Fruit fly (Drosophila melanogaster) whole organism, larva: Measurements from ENCODE around the gene CG5618.

Experiments
- noc ChIP-seq: fragments of 200-800 bp; sonication (Bioruptor generic); optimal IDR thresholded peaks from 3 replicates; lab custom pipeline; 2019; ENCODE audit warnings: missing biosample characterization, mild to moderate bottlenecking, missing genetic modification characterization, moderate library complexity

Gene CG5618

DNA sequence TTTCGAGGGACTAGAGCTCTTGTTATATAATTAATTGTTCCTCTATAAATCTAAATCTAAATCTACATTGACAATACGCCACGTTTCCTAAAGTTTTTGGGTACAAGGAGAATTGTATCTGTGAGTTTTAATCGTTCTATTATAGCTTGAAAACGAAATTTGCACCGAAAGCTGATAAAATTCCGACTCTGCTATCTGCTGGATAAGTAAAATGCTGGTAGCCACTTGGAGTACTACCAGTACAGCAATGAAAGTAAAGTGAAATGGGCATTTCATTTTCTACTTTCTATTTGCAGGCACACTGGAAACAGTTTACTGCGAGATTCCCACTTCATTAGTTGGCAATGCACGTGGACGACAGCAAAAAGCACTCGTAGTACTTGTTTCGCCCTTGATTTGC lies at the start of gene CG5618:
CG5618 (plus strand) TSS at position 301 of the 400 bp plus-strand sequence.
- TF ChIP-seq noc = no peak

DNA sequence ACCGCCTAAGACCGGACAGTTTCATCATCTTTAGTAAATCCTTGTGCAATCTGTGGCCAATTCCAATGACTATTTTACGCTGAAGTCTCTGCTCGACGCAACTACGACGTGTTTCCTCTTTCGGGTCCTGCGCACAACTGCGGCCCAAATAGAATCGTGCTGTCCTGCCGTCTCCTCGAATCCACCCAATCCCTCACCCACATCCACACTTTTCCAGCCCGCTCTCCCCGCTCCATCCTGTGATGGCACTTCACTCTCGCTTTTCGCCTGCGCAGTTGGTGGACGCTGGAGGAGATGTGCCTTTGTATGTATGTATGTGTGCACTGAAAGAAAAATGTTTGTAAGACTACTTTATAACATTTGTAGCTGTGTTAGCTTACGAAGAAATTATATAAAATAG lies 47.1 kb upstream of the CG5618 start, which contains the start of gene CG32225:
CG32225 (minus strand) TSS at position 142 of the 400 bp plus-strand sequence.
- no peak for TF ChIP-seq noc

DNA sequence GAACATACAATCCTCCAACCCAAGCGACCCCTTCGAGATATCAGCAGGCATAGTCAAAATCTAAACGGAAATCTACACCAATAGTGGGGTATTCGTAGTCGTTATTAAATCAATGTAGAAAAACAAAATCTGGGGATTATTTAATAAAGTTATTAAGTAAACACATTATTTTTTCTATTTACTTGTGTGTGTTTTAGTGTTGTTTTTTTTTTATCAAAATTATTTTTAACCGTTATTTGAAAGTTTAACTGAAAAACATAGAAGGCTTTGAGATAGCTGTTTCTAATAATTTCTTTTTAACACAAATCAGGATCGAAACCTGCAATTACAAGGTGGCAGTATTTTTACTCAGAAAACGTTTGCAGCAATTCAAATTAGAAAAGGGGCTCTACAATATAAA lies 43.9 kb upstream of the CG5618 start, which contains the start of gene polo:
polo (plus strand) TSS at position 301 of the 400 bp plus-strand sequence.
- TF ChIP-seq noc = no peak

DNA sequence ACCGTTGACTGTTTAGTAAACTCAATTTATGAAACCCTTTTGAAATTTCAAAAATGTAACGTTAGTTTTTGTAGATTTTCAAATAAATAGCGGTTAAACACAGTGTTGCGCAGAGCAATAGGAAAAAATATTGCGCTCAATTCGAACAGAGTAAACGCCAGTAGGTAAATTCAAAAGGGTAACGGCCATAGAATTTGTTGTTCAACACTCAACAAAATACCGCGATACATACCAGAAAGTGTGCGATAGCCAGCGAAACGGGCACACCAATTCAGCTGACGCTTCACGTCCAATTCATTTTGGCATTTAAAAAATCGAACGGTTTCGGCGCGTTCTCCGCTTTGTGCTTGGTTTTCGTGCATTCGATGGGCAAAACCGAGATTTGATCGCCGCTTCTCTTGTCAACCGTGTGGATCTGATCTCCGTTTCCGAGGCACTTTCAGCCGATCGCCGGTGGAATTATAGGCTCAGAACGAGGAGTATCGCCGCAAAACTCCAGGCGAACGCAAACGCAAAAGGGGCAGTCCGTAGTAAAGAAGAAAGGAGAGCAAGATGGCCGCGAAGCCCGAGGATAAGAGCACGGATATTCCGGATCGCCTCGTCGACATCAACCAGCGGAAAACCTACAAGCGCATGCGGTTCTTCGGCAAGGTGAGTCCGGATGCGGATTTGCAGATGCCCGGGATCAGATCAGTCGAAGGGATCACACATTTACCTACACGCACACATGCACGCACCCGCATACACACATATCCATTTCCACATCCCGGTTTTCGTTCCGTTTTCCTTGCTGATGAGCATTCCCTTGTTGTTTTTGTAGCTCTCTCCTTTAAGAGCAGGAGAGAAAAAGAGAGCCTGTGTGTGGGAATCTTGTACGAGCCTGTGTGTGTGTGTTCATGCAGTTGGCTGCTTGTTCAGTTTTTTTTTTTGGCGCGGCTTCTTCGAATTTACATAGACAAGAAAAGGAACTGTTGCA lies 43.2 kb upstream of the CG5618 start:
- no peak for TF ChIP-seq noc

DNA sequence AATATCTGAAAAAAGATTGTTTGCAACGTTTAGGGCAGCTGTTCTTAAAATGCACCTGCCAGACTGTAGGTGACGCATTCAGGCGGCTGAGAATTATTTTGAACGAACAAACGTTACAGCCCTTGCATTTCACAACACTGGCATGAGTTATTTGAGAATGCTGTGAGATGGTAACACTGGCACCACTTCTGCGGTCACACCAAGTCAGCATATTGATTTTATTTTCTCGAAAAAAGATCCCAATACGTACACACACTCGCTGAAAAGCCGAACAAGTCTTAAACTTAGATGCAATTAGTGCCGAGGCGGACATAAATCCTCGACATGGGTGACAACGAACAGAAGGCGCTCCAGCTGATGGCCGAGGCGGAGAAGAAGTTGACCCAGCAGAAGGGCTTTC lies 39.8 kb upstream of the CG5618 start, which contains the start of gene alphaSnap:
alphaSnap (plus strand) TSS at position 164 of the 400 bp plus-strand sequence.
- TF ChIP-seq noc = no peak

DNA sequence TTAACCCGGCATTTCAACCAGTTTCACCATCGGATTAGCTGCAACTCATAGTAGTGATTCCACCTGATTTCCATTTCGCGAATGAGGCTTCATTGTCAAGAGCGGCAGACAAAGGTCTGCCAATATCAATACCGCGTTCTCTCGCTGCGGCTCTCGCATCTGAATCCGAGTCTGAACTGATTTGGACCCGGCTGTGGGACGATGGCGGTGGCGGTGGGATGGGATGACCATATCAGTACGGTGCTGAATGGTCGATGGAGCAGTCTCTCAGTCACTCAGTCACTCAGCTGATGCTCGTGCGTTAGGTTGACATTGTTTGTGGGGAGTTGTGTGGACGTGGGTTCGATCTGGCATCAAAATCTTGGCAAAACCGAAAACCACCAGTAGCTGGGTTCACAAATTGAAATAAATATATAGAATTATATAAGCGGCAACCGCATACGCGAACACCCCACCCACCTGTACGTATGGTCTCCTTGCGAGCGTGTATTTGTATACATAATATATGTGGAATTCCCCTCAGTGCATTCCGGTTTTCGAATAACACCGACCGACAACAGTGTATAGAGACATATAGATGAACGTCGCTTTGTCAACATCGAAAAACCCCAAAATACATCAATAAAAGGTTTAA lies 36.2 kb upstream of the CG5618 start, which contains the start of gene Spn77Ba:
Spn77Ba (plus strand) TSS at position 235 of the 634 bp plus-strand sequence.
- no peak for TF ChIP-seq noc

DNA sequence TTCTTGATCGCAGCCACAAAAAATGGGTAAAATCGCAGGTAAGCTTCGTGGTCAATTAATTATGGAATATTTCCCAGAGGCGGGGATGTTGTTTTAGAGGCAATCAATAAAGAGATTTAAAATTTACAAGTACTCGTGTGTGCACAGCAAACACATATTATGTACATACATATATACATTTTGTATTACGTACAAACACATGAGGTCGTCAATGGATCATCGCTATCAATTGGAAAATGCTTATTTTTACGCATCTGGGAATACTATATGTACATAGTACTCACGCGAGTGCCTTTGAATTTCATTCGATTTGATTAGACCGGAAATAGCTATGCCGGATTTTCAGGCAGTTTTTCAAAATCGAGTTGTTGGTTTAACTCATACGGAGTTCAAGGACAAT lies 35.5 kb upstream of the CG5618 start:
- TF ChIP-seq noc = no peak

DNA sequence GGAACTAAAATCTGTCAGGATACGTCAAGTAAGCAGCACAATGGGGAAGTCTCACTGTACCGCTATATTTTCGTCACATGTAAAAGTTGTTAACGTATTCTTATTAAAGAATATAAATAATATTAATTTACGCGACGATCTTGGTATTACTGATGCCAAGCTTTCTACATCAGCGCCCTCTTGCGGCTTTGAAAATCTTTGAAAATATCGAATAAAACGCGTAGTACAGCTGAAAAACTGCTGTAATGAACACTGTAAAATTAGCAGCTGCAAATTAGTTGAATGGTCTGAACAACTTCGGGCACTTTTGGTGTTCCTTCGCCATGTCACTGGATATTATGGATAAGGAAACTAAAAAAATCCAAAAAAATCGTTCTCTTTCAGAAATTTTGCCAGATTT lies 33.2 kb upstream of the CG5618 start:
- TF ChIP-seq noc = no peak

DNA sequence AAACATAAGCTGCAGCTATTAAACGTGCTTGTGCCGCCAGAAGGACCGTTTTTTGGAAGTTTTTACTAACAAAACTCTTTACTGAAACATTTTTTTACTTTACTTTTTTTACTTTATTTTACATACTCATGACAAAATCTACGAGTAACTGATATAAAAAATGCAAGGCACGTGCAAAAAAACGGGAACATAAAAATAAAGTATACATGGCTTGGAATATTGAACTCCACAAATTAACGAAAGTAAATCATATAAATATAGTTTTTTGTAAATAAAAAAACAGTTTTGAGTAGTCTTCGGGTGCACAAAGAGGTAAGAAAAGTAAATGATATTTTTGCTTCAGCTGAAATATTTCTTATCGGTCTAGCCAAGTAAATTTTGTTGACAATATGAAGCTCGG lies 32.6 kb upstream of the CG5618 start, which contains the start of gene Spn77Bb:
Spn77Bb (plus strand) TSS at position 301 of the 400 bp plus-strand sequence.
- no peak for TF ChIP-seq noc

DNA sequence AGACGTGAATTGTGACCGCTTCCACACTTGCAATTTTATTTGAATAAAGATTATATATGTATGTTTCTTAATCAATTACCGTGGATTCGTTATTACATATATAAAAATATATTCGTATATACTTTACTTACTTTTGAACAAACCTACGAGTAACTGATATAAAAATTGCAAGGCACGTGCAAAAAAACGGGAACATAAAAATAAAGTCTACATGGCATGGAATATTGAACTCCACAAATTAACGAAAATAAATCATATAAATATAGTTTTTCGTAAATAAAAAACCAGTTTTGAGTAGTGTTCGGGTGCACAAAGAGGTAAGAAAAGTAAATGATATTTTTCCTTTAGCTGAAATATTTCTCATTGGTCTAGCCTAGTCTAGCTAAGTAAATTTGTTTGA lies 10.9 kb upstream of the CG5618 start, which contains the start of gene Spn77Bc:
Spn77Bc (plus strand) TSS at position 301 of the 400 bp plus-strand sequence.
- no peak for TF ChIP-seq noc

DNA sequence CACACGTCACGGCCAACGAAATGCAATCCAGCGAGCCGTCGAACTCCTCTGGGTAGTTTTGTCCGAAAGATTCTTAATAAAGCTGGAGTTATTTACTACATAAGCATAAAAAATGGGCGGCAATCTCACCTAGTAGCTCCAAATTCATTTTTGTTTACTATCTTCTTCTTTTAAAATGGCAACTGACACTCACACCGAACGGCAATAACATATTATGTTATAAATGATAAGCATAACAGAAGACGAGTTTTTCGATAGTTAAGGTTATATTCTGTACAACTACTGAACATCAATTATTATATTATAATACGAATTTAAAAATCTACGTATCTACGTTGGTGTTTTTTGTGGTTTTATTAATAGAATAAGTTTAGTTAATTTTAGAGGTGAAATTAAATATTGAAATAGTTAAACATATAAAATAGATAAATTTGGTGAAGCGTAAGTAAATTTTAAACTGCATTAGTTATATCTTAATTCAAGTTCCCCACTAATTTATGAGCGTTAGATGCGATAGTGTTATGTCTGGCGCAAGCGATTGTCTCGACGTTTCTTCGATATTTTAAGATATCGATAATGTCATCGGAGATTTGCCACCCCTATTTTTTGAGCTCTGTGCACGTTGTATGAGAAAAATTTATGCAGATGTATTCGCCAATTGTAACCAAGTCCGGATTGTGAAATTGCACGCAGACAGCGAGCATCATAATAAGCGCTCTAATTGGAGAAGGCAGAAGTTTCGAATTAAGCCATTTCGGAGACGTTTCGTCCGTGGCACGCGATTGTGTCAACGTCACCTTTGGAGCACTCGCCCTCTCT lies 5.3 kb upstream of the CG5618 start, which contains the start of the genes Rbbp5 and eRF1:
Rbbp5 (minus strand) TSS at position 181 of the 819 bp plus-strand sequence.
eRF1 (plus strand) TSS at position 594 of the 819 bp plus-strand sequence.
- TF ChIP-seq noc = peak; percentile 57

DNA sequence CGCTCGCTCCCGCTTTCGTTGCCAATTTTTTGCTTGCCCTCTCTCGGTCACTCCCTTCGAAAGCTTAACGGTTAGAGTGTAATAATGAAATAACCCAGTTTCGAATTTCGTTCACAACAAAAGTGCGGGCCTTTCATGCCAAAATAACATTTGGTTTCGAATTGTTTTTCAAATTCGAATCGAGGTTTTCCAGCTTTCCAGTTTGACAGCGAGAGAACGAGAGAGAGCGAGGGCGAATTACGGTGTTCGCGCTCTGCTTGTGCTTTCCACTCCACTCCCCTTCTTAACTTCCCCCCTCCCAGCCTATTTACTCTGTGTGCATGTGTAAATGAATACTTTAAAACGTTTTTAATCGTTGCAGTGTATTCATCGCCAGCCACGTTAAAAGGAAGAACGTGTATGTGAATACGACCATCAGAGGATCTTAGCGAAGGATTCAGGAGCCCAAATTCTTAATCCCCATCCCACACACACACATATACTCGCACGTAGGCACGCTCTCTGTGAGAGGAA lies 4.6 kb upstream of the CG5618 start:
- no peak for TF ChIP-seq noc

DNA sequence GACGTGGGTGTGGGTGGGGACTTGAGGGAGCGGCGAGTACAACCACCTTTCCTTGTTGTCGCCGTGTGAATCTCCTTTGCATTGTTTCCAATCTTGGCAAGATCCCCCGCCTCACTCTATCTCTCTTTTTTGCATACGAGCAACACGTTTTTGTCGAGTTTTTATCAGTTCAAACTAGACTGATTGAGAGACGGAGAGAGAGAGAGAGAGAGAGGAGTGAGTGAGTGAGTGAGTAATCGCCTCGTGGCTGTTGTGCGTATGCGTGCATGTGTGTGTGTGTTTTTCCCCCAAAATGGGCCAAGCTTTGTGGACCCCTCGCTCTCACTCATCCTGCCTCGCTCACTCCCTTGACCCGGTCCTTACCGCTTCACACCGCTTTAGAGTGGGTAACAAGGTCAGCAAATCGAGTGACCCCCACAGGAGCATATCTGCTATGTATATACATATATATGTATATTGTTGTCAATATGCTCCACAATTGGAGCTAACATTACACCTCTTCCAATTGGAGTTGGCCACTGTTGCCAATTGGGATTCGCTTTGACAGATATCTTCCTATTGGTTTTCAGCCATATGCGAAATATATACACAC lies 3.8 kb upstream of the CG5618 start:
- no peak for TF ChIP-seq noc

DNA sequence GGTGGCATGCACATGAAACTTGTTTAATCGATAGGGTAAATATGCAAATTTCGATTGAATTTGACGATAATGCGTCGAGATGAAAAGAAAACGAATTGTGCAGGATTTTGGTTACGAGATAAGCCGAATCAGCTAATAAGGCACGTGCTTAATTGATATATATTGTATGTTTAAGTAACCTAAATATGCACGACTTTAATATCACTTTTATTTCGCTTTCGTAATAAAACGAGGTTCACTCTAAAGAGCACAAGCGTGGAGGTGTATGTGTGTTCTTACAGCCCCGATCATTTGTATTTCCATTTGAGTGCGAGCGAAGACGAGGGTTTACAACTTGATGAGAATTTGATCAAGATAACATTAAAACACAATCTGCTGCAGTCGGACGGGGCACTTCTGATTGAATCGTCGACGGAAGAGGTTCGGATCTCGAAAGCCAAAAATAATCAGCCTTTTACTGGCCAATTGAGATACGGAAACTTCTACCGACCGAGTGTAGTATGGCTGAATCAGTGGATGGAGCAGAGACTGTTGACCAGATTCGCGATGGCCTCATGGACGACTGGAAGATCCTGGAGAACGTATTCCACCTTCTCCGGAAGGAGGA lies 580 bp downstream of the CG5618 start:
- TF ChIP-seq noc = no peak

DNA sequence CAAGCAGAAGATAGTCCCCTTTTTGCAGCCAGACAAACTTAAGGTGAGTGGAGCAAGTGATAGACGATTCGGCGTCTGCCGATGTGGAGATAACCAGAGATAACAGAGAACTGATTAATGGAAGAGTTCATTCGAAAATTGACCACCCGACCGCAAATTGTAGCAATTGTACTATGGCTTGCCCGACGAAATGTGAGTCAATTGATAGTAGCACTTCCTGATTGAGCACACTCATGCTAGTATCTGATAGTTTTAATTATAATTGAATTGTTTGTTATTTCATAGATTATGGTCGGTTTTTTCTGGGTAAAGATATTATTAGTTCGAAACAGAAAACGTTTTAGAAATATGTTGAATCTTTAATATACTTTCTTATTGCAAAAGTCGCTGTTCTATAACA lies 1.1 kb downstream of the CG5618 start:
- no peak for TF ChIP-seq noc
